Worm (Caenorhabditis elegans) whole organism, L4 larva: ENCODE results near the gene fbxc-7.

Source experiments
- lim-7 ChIP-seq: fragments of 200-800 bp; sonication (Bioruptor generic); IDR thresholded peaks from 2 replicates; pipeline ENCODE4 v1.3.6; 2022; ENCODE audit warnings: missing genetic modification characterization, missing compliant biosample characterization
- set-16 ChIP-seq: fragments of 200-800 bp; sonication (Bioruptor generic); IDR thresholded peaks from 2 replicates; pipeline ENCODE4 v1.3.6; 2022; ENCODE audit warnings: missing genetic modification reagents, missing genetic modification characterization, missing compliant biosample characterization

DNA sequence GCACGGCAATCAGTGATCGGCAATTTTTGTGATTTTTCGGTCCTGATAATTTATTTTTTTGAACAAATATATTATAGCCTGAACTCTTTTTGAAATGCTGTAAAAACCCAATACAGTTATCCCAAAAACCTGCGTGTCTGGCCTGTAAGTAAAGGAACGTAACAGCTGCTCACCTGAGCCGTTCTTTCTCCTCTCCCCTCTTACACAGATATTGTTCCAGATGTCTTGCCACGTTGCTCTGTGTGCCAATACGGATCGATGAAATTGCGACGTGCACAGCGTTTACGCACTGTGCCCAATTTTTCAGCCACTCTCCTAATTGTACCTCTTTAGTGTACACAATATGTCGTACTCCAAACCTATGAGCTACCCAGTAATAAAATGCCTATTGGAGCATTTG lies 3.9 kb downstream of the fbxc-7 start, which contains the start of gene sdz-4:
- no peak for TF ChIP-seq lim-7
- TF ChIP-seq set-16 (GFP tag; lab: Robert Waterston, UW), result no peak
